Worm (Caenorhabditis elegans) whole organism, early embryonic: Measurements from ENCODE around the gene F14B8.6.

ENCODE experiments used
- ama-1 ChIP-seq: fragments of 150-350 bp; optimal IDR thresholded peaks from 2 replicates; lab custom pipeline; 2014
- ceh-13 ChIP-seq: fragments of 200-800 bp; sonication (Bioruptor generic); optimal IDR thresholded peaks from 2 replicates; lab custom pipeline; 2018; ENCODE audit warnings: mild to moderate bottlenecking, missing genetic modification characterization, missing compliant biosample characterization
- ceh-36 ChIP-seq: sonication (generic microtip); optimal IDR thresholded peaks from 2 replicates; lab custom pipeline; 2016; ENCODE audit warnings: missing genetic modification characterization, inconsistent platforms, missing compliant biosample characterization
- ets-7 ChIP-seq: sonication (generic microtip); optimal IDR thresholded peaks from 2 replicates; lab custom pipeline; 2016; ENCODE audit warnings: missing genotype, missing genetic modification characterization, missing compliant biosample characterization
- flt-1 ChIP-seq: fragments of 200-800 bp; sonication (Bioruptor generic); IDR thresholded peaks from 2 replicates; pipeline ENCODE4 v1.3.6; 2022; ENCODE audit warnings: missing genetic modification characterization, missing compliant biosample characterization
- hmg-4 ChIP-seq: fragments of 200-800 bp; sonication (Bioruptor generic); optimal IDR thresholded peaks from 2 replicates; lab custom pipeline; 2018; ENCODE audit warnings: mild to moderate bottlenecking, missing genetic modification characterization, missing compliant biosample characterization
- scrt-1 ChIP-seq: fragments of 200-800 bp; sonication (Bioruptor generic); IDR thresholded peaks from 2 replicates; pipeline ENCODE4 v1.3.6; 2022; ENCODE audit warnings: missing genetic modification characterization, missing compliant biosample characterization
- sea-1 ChIP-seq: fragments of 200-800 bp; sonication (Bioruptor generic); conservative IDR thresholded peaks from 2 replicates; pipeline ENCODE4 v1.3.6; 2022; ENCODE audit warnings: missing genetic modification characterization, missing compliant biosample characterization

DNA sequence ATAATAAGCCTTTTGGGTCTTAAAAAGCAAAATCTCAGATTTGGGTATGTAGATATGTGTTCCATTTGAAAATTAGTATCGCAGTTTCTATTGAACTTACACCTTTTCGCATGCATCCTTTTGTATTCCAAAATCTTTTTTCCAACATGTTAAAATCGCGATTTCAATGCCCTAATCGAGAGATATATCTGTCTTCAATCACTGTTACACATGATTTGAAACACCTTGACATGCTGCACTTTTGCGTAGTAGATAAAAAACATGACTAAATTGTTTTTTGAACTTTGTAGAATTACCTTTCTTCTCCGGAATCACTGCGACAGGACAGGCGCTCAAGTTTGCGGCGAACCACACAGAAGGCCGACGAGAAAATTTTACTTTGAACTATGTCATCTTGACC is 9.5 kb upstream of the F14B8.6 start:
- TF ChIP-seq ama-1 (lab: Kevin White, UChicago) (no peak), sea-1 (GFP tag; lab: Robert Waterston, UW) (no peak), ets-7 (tag; lab: Kevin White, UChicago) (no peak), hmg-4 (GFP tag; lab: Kevin White, UChicago) (no peak), ceh-36 (tag; lab: Kevin White, UChicago) (no peak), scrt-1 (GFP tag; lab: Robert Waterston, UW) (no peak), flt-1 (GFP tag; lab: Robert Waterston, UW) (no peak), ceh-13 (GFP tag; lab: Kevin White, UChicago) (no peak)
